Fruit fly (Drosophila melanogaster) whole organism, embryonic: Measurements from ENCODE around the gene CG32259.

Source experiments
- CG10431 ChIP-seq: fragments of 200-800 bp; sonication (Bioruptor generic); optimal IDR thresholded peaks from 3 replicates; lab custom pipeline; 2018; ENCODE audit warnings: missing biosample characterization, mild to moderate bottlenecking, missing genetic modification characterization
- CG10543 ChIP-seq: fragments of 200-800 bp; sonication (Bioruptor generic); optimal IDR thresholded peaks from 3 replicates; lab custom pipeline; 2017; ENCODE audit warnings: missing biosample characterization, mild to moderate bottlenecking, missing genetic modification characterization, moderate library complexity
- CG11247 ChIP-seq: fragments of 200-800 bp; sonication (Bioruptor generic); IDR thresholded peaks from 2 replicates; pipeline ENCODE4 v1.3.6; 2022; ENCODE audit warnings: missing biosample characterization, missing genetic modification characterization
- CG11504 ChIP-seq: fragments of 200-800 bp; sonication (Bioruptor generic); optimal IDR thresholded peaks from 3 replicates; lab custom pipeline; 2019; ENCODE audit warnings: missing biosample characterization, mild to moderate bottlenecking, missing genetic modification characterization, moderate library complexity
- CG12071 ChIP-seq: fragments of 200-800 bp; sonication (Bioruptor generic); optimal IDR thresholded peaks from 3 replicates; lab custom pipeline; 2018; ENCODE audit warnings: missing biosample characterization, mild to moderate bottlenecking, missing genetic modification characterization
- CG12155 ChIP-seq: fragments of 200-800 bp; sonication (Bioruptor generic); optimal IDR thresholded peaks from 3 replicates; lab custom pipeline; 2016; ENCODE audit warnings: missing biosample characterization, missing genetic modification characterization
- CG12219 ChIP-seq: fragments of 200-800 bp; sonication (Bioruptor generic); optimal IDR thresholded peaks from 3 replicates; lab custom pipeline; 2018; ENCODE audit warnings: missing biosample characterization, mild to moderate bottlenecking, missing genetic modification characterization
- CG14050 ChIP-seq: fragments of 200-800 bp; sonication (Bioruptor generic); IDR thresholded peaks from 3 replicates; pipeline ENCODE4 v1.3.6; 2022; ENCODE audit warnings: missing biosample characterization, missing genetic modification characterization
- CG18476 ChIP-seq: fragments of 200-800 bp; sonication (Bioruptor generic); optimal IDR thresholded peaks from 2 replicates; lab custom pipeline; 2016; ENCODE audit warnings: missing biosample characterization, mild to moderate bottlenecking, missing genetic modification characterization
- CG30431 ChIP-seq: fragments of 200-800 bp; sonication (Bioruptor generic); optimal IDR thresholded peaks from 2 replicates; lab custom pipeline; 2017; ENCODE audit warnings: missing biosample characterization, missing genetic modification characterization
- CG3065 ChIP-seq: fragments of 200-800 bp; sonication (Bioruptor generic); optimal IDR thresholded peaks from 2 replicates; lab custom pipeline; 2016; ENCODE audit warnings: missing biosample characterization, missing genetic modification characterization
- CG31224 ChIP-seq: fragments of 200-800 bp; sonication (Bioruptor generic); IDR thresholded peaks from 2 replicates; pipeline ENCODE4 v1.3.6; 2022; ENCODE audit warnings: missing biosample characterization, missing genetic modification characterization
- CG3407 ChIP-seq: fragments of 200-800 bp; sonication (Bioruptor generic); optimal IDR thresholded peaks from 2 replicates; lab custom pipeline; 2018; ENCODE audit warnings: missing biosample characterization, mild to moderate bottlenecking, missing genetic modification characterization
- CG34224 ChIP-seq: fragments of 200-800 bp; sonication (Bioruptor generic); IDR thresholded peaks from 3 replicates; pipeline ENCODE4 v1.3.6; 2022; ENCODE audit warnings: missing biosample characterization, missing genetic modification characterization; ENCODE audit not compliant: partially characterized antibody
- CG3726 ChIP-seq: fragments of 200-800 bp; sonication (Bioruptor generic); IDR thresholded peaks from 3 replicates; pipeline ENCODE4, ENCODE4 v1.3.6; 2022; ENCODE audit warnings: missing biosample characterization, missing genetic modification characterization
- CG5180 ChIP-seq: fragments of 200-800 bp; sonication (Bioruptor generic); optimal IDR thresholded peaks from 3 replicates; lab custom pipeline; 2017; ENCODE audit warnings: missing biosample characterization, missing genetic modification characterization, mild to moderate bottlenecking, moderate library complexity, missing genetic modification reagents
- CG5953 ChIP-seq: fragments of 200-800 bp; sonication (Bioruptor generic); IDR thresholded peaks from 2 replicates; pipeline ENCODE4 v1.3.6; 2022; ENCODE audit warnings: missing biosample characterization, missing genetic modification characterization
- CG6254 ChIP-seq: fragments of 200-800 bp; sonication (Bioruptor generic); optimal IDR thresholded peaks from 3 replicates; lab custom pipeline; 2017; ENCODE audit warnings: mild to moderate bottlenecking, missing biosample characterization, missing genetic modification reagents, missing genetic modification characterization
- CG7372 ChIP-seq: fragments of 200-800 bp; sonication (Bioruptor generic); IDR thresholded peaks from 2 replicates; pipeline ENCODE4 v1.3.6; 2022; ENCODE audit warnings: missing biosample characterization, missing genetic modification characterization
- CG8388 ChIP-seq: fragments of 200-800 bp; sonication (Bioruptor generic); optimal IDR thresholded peaks from 2 replicates; lab custom pipeline; 2019; ENCODE audit warnings: missing biosample characterization, mild to moderate bottlenecking, missing genetic modification characterization, moderate library complexity
- CG9215 ChIP-seq: fragments of 200-800 bp; sonication (Bioruptor generic); IDR thresholded peaks from 2 replicates; pipeline ENCODE4 v1.3.6; 2022; ENCODE audit warnings: missing biosample characterization, missing genetic modification characterization
- D19A ChIP-seq: fragments of 200-800 bp; optimal IDR thresholded peaks from 3 replicates; lab custom pipeline; 2019; ENCODE audit warnings: missing biosample characterization, mild to moderate bottlenecking, missing genetic modification characterization, moderate library complexity
- Dp ChIP-seq: fragments of 200-800 bp; sonication (Bioruptor generic); optimal IDR thresholded peaks from 2 replicates; lab custom pipeline; 2018; ENCODE audit warnings: missing biosample characterization, mild to moderate bottlenecking, missing genetic modification characterization, moderate library complexity
- Dref ChIP-seq: fragments of 200-800 bp; sonication (Bioruptor generic); IDR thresholded peaks from 2 replicates; pipeline ENCODE4 v1.3.6; 2022; ENCODE audit warnings: missing biosample characterization, missing genetic modification characterization
- Gug ChIP-seq: fragments of 200-800 bp; sonication (Bioruptor generic); IDR thresholded peaks from 4 replicates; pipeline ENCODE4 v1.3.6; 2022; ENCODE audit warnings: missing biosample characterization, missing genetic modification characterization
- Hmr ChIP-seq: fragments of 200-800 bp; sonication (Bioruptor generic); optimal IDR thresholded peaks from 3 replicates; lab custom pipeline; 2017; ENCODE audit warnings: mild to moderate bottlenecking, missing biosample characterization, missing genetic modification reagents, missing genetic modification characterization
- Lhr ChIP-seq: fragments of 200-800 bp; sonication (Bioruptor generic); optimal IDR thresholded peaks from 3 replicates; lab custom pipeline; 2017; ENCODE audit warnings: mild to moderate bottlenecking, missing biosample characterization, missing genetic modification reagents, missing genetic modification characterization
- Myb ChIP-seq: fragments of 200-800 bp; sonication (Bioruptor generic); optimal IDR thresholded peaks from 2 replicates; lab custom pipeline; 2016; ENCODE audit warnings: missing biosample characterization, missing genetic modification characterization
- NC2α ChIP-seq: fragments of 200-800 bp; sonication (Bioruptor generic); optimal IDR thresholded peaks from 2 replicates; lab custom pipeline; 2016; ENCODE audit warnings: missing biosample characterization, missing genetic modification characterization
- NC2β ChIP-seq: fragments of 200-800 bp; sonication (Bioruptor generic); optimal IDR thresholded peaks from 2 replicates; lab custom pipeline; 2016; ENCODE audit warnings: missing biosample characterization, missing genetic modification characterization
- Neu2 ChIP-seq: fragments of 200-800 bp; sonication (Bioruptor generic); optimal IDR thresholded peaks from 3 replicates; lab custom pipeline; 2016; ENCODE audit warnings: missing biosample characterization, missing genetic modification characterization, borderline replicate concordance
- Pdp1 ChIP-seq, 2 experiments: fragments of 200-800 bp; sonication (Bioruptor generic); optimal IDR thresholded peaks; 3 replicates each; lab custom pipeline; 2016; ENCODE audit warnings: missing biosample characterization in 2 of 2, missing genetic modification characterization in 2 of 2, mild to moderate bottlenecking in 1 of 2, moderate library complexity in 1 of 2
- Xbp1 ChIP-seq: fragments of 200-800 bp; sonication (Bioruptor generic); optimal IDR thresholded peaks from 3 replicates; lab custom pipeline; 2016; ENCODE audit warnings: missing biosample characterization, mild to moderate bottlenecking, missing genetic modification characterization
- al ChIP-seq: fragments of 200-800 bp; sonication (Bioruptor generic); IDR thresholded peaks from 2 replicates; pipeline ENCODE4 v1.3.6; 2022; ENCODE audit warnings: missing biosample characterization, missing genetic modification characterization
- bcd ChIP-seq: fragments of 200-800 bp; sonication (Bioruptor generic); optimal IDR thresholded peaks from 2 replicates; lab custom pipeline; 2017; ENCODE audit warnings: missing biosample characterization, mild to moderate bottlenecking, missing genetic modification characterization
- btn ChIP-seq: fragments of 200-800 bp; sonication (Bioruptor generic); optimal IDR thresholded peaks from 2 replicates; lab custom pipeline; 2016; ENCODE audit warnings: missing biosample characterization, missing genetic modification characterization
- cas ChIP-seq: fragments of 200-800 bp; sonication (Bioruptor generic); IDR thresholded peaks from 2 replicates; pipeline ENCODE4 v1.3.6; 2022; ENCODE audit warnings: missing biosample characterization, missing genetic modification characterization
- dan ChIP-seq: fragments of 200-800 bp; sonication (Bioruptor generic); IDR thresholded peaks from 2 replicates; pipeline ENCODE4 v1.3.6; 2022; ENCODE audit warnings: missing biosample characterization, missing genetic modification characterization
- fd3F ChIP-seq: fragments of 200-800 bp; sonication (Bioruptor generic); optimal IDR thresholded peaks from 2 replicates; lab custom pipeline; 2018; ENCODE audit warnings: missing biosample characterization, mild to moderate bottlenecking, missing genetic modification characterization, moderate library complexity
- ham ChIP-seq: fragments of 200-800 bp; sonication (Bioruptor generic); IDR thresholded peaks from 2 replicates; pipeline ENCODE4 v1.3.6; 2022; ENCODE audit warnings: missing biosample characterization, missing genetic modification characterization
- jing ChIP-seq: fragments of 200-800 bp; sonication (Bioruptor generic); optimal IDR thresholded peaks from 2 replicates; lab custom pipeline; 2018; ENCODE audit warnings: missing biosample characterization, mild to moderate bottlenecking, missing genetic modification characterization
- nau ChIP-seq: fragments of 200-800 bp; sonication (Bioruptor generic); optimal IDR thresholded peaks from 3 replicates; lab custom pipeline; 2017; ENCODE audit warnings: missing biosample characterization, mild to moderate bottlenecking, missing genetic modification characterization, missing genetic modification reagents
- nerfin-1 ChIP-seq: fragments of 200-800 bp; sonication (Bioruptor generic); optimal IDR thresholded peaks from 3 replicates; lab custom pipeline; 2019; ENCODE audit warnings: missing biosample characterization, mild to moderate bottlenecking, missing genetic modification characterization, moderate library complexity
- otp ChIP-seq: fragments of 200-800 bp; sonication (Bioruptor generic); IDR thresholded peaks from 3 replicates; pipeline ENCODE4, ENCODE4 v1.3.6; 2022; ENCODE audit warnings: missing biosample characterization, missing genetic modification characterization
- pfk ChIP-seq: fragments of 200-800 bp; sonication (Bioruptor generic); optimal IDR thresholded peaks from 2 replicates; lab custom pipeline; 2018; ENCODE audit warnings: missing biosample characterization, mild to moderate bottlenecking, missing genetic modification characterization, moderate library complexity
- salm ChIP-seq: fragments of 200-800 bp; sonication (Bioruptor generic); optimal IDR thresholded peaks from 2 replicates; lab custom pipeline; 2018; ENCODE audit warnings: missing biosample characterization, mild to moderate bottlenecking, missing genetic modification characterization
- sc ChIP-seq, 3 experiments: fragments of >200 bp in 2 of 3; fragments of 200-800 bp in 1 of 3; sonication (Bioruptor generic) in 1 of 3; optimal IDR thresholded peaks; 2 replicates in 2 of 3; 3 replicates in 1 of 3; lab custom pipeline; 2017; ENCODE audit warnings: mild to moderate bottlenecking in 1 of 3, missing biosample characterization in 1 of 3, missing genetic modification characterization in 1 of 3, missing genetic modification reagents in 1 of 3
- vfl ChIP-seq: fragments of 200-800 bp; sonication (Bioruptor generic); optimal IDR thresholded peaks from 2 replicates; lab custom pipeline; 2016; ENCODE audit warnings: missing biosample characterization, missing genetic modification characterization

Gene CG32259

DNA sequence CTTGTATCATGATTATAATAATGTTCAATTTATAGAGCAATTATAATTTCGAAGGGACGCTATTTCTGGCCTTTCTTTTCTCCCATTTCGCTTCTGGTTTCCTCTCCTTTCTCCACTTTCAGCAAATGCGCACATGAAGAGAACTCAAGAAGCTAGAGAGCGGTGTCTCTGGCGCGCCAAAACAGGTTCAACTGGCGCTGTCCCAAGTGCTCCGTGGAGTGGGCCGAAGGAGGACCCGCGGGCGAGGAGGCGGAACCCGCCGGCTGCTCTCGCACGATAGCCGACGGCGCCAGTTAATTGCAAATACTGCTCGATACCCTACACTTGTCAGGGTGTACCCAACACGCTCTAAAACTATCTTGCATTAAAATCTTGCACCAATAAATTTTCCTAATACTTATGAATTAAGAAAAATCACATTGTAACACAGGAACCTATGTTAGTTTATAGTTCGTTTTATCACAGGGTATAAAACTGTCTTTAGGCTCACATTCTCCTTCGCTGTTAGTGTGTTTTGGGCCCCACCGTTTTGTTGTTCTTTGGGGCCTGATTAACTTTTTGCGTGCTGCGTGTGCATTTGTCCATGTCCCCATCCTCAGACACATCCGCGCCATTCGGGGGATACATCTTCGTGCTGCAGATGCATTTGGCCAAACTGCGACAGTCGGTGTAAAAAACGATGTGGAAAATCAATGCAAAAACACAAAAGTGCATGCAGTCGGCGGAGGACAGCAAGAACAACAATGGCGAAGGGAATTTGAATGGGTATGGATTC, 1.2 kb downstream of the CG32259 start (continued):
- TF ChIP-seq Gug (GFP tag; lab: Robert Waterston, UW) (peak; percentile 92), NC2α (peak; percentile 72), CG8388 (GFP tag; lab: Kevin White, UChicago) (peak; percentile 79), Hmr (GFP tag; lab: Kevin White, UChicago) (peak; percentile 88), CG6254 (GFP tag; lab: Kevin White, UChicago) (peak; percentile 54), CG12155 (GFP tag; lab: Kevin White, UChicago) (peak; percentile 80), CG9215 (GFP tag; lab: Robert Waterston, UW) (peak; percentile 82), Lhr (GFP tag; lab: Kevin White, UChicago) (peak; percentile 53), Xbp1 (GFP tag; lab: Kevin White, UChicago) (peak; percentile 92), al (GFP tag; lab: Robert Waterston, UW) (peak; percentile 91), CG3065 (GFP tag; lab: Kevin White, UChicago) (peak; percentile 65), CG31224 (peak; percentile 74), CG11247 (GFP tag; lab: Robert Waterston, UW) (peak; percentile 93), nerfin-1 (peak; percentile 55), CG3726 (GFP tag; lab: Robert Waterston, UW) (peak; percentile 89), CG5180 (peak; percentile 29), ham (peak; percentile 74; the same call in 1 of the 2 replicates), dan (GFP tag; lab: Robert Waterston, UW) (no peak), salm (peak; percentile 72), CG30431 (GFP tag; lab: Kevin White, UChicago) (peak; percentile 81), Myb (GFP tag; lab: Kevin White, UChicago) (peak; percentile 68), CG12071 (GFP tag; lab: Kevin White, UChicago) (peak; percentile 89), cas (GFP tag; lab: Robert Waterston, UW) (peak; percentile 87), jing (GFP tag; lab: Kevin White, UChicago) (peak; percentile 84), vfl (GFP tag; lab: Kevin White, UChicago) (peak; percentile 58), CG12219 (peak; percentile 88), CG14050 (peak; percentile 90), CG5953 (GFP tag; lab: Robert Waterston, UW) (peak; percentile 94), Neu2 (peak; percentile 36), Dp (GFP tag; lab: Kevin White, UChicago) (no peak), bcd (GFP tag; lab: Kevin White, UChicago) (peak; percentile 89), Pdp1 (GFP tag; optimal IDR thresholded peaks at IDR 0.05; lab: Kevin White, UChicago) (peak; percentile 83 to 88), CG34224 (no peak), CG10431 (GFP tag; lab: Kevin White, UChicago) (peak; percentile 22), D19A (tag; lab: Kevin White, UChicago) (no peak), CG3407 (GFP tag; lab: Kevin White, UChicago) (peak; percentile 62), CG11504 (tag; lab: Kevin White, UChicago) (peak; percentile 86), otp (GFP tag; lab: Robert Waterston, UW) (peak; percentile 93), btn (GFP tag; lab: Kevin White, UChicago) (peak; percentile 75), NC2β (GFP tag; lab: Kevin White, UChicago) (peak; percentile 77), Dref (GFP tag; lab: Robert Waterston, UW) (peak; percentile 20; the same call in 1 of the 2 replicates), fd3F (GFP tag; lab: Kevin White, UChicago) (peak; percentile 90), pfk (GFP tag; lab: Kevin White, UChicago) (no peak), sc (optimal IDR thresholded peaks at IDR 0.05; lab: Kevin White, UChicago) (no peak), sc (GFP tag; optimal IDR thresholded peaks at IDR 0.05; lab: Kevin White, UChicago) (peak; percentile 69), CG18476 (peak; percentile 62), CG7372 (GFP tag; lab: Robert Waterston, UW) (peak; percentile 88), nau (GFP tag; lab: Kevin White, UChicago) (no peak), CG10543 (GFP tag; lab: Kevin White, UChicago) (peak; percentile 49)
